Worm (Caenorhabditis elegans) whole organism, L1 larva: ENCODE data around the gene gst-9.

ENCODE experiments used
- fkh-8 ChIP-seq: sonication (generic microtip); optimal IDR thresholded peaks from 2 replicates; lab custom pipeline; 2016; ENCODE audit warnings: mild to moderate bottlenecking, missing genetic modification characterization, missing compliant biosample characterization
- lin-39 ChIP-seq: fragments of 150-350 bp; optimal IDR thresholded peaks from 2 replicates; lab custom pipeline; 2014; ENCODE audit warnings: missing biosample characterization, missing genetic modification reagents, missing genetic modification characterization
- lir-3 ChIP-seq: sonication (generic microtip); optimal IDR thresholded peaks from 2 replicates; lab custom pipeline; 2016; ENCODE audit warnings: mild to moderate bottlenecking, missing genetic modification characterization, moderate library complexity, missing compliant biosample characterization; ENCODE audit not compliant: poor library complexity
- nhr-77 ChIP-seq: fragments of 150-350 bp; optimal IDR thresholded peaks from 2 replicates; lab custom pipeline; 2014; ENCODE audit warnings: missing biosample characterization, missing genetic modification characterization
- zag-1 ChIP-seq: fragments of 150-350 bp; optimal IDR thresholded peaks from 2 replicates; lab custom pipeline; 2014; ENCODE audit warnings: missing biosample characterization, missing genetic modification characterization

- TF ChIP-seq lir-3 (tag; lab: Kevin White, UChicago) (no peak), lin-39 (no peak), zag-1 (no peak), nhr-77 (tag; lab: Kevin White, UChicago) (no peak), fkh-8 (tag; lab: Kevin White, UChicago) (peak; percentile 26)
Observed at ce11 chrII:4891012-4891775, at the start of gene gst-9.
